Fruit fly (Drosophila melanogaster) whole organism: ENCODE results near the gene Cpsf5.

Source experiments
- CG8478 ChIP-seq: fragments of >200 bp; optimal IDR thresholded peaks from 2 replicates; lab custom pipeline; 2018; ENCODE audit warnings: inconsistent platforms
- Dll ChIP-seq: fragments of >200 bp; optimal IDR thresholded peaks from 2 replicates; lab custom pipeline; 2017
- EcR ChIP-seq, 2 experiments: fragments of >200 bp; optimal IDR thresholded peaks; 2 replicates each; lab custom pipeline; 2017; ENCODE audit warnings: missing biosample characterization in 2 of 2, missing genetic modification characterization in 2 of 2, missing genetic modification reagents in 2 of 2
- pan ChIP-seq: fragments of >200 bp; optimal IDR thresholded peaks from 2 replicates; lab custom pipeline; 2017
- psq ChIP-seq: fragments of >200 bp; optimal IDR thresholded peaks from 2 replicates; lab custom pipeline; 2017
- usp ChIP-seq: fragments of >200 bp; optimal IDR thresholded peaks from 2 replicates; lab custom pipeline; 2017; ENCODE audit warnings: missing biosample characterization, missing genetic modification characterization, mixed read lengths

The Cpsf5 gene

DNA sequence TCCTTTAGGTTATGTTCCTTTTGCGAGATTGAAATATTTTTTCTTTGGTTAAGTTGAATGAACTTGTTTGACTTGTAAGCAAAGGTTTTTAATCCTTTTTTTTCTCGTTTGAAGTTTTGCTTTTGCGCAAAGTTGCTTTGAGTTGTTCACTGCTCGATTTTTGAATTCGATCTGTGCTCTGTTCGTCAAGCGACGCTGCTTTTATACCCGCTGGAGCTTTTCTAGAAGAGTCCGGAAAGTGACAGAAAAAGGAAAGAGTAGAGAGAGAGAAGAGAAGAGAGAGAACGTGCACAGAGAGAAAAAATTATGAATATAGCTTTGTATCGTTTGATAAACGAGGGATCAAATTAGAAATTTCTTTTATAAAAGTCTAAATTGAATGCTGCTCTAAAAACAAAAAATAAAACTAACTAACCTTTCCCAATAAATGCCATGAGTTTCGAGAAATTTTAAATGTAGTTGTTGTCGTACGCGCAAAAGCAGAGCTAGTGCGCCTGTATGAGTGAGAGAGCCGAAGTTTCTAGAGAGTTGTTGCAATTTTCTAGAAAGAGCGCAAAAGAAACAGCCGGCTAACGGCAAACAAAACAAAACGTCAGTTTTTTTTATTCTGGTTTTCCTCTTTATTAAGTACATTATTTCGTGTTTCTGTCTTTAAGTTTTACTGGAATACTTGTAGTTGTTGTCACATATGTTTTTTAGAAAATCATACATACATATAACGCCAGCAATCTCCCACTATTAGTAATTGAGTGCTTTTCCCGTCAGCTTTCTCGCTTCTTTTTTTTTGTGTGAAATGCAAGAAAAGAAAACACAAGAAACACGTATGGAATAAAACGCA is 33.4 kb upstream of the Cpsf5 start, which contains the start of gene Hsp26:
TSS of gene Hsp26 (minus strand) at position 230 of the 838 bp plus-strand sequence.
- no peak for TF ChIP-seq psq
- TF ChIP-seq Dll (lab: Kevin White, UChicago): no peak
- peak; percentile 74 to 96 for TF ChIP-seq EcR (GFP tag; optimal IDR thresholded peaks at IDR 0.05; lab: Kevin White, UChicago)
- TF ChIP-seq usp (GFP tag; lab: Kevin White, UChicago): no peak

DNA sequence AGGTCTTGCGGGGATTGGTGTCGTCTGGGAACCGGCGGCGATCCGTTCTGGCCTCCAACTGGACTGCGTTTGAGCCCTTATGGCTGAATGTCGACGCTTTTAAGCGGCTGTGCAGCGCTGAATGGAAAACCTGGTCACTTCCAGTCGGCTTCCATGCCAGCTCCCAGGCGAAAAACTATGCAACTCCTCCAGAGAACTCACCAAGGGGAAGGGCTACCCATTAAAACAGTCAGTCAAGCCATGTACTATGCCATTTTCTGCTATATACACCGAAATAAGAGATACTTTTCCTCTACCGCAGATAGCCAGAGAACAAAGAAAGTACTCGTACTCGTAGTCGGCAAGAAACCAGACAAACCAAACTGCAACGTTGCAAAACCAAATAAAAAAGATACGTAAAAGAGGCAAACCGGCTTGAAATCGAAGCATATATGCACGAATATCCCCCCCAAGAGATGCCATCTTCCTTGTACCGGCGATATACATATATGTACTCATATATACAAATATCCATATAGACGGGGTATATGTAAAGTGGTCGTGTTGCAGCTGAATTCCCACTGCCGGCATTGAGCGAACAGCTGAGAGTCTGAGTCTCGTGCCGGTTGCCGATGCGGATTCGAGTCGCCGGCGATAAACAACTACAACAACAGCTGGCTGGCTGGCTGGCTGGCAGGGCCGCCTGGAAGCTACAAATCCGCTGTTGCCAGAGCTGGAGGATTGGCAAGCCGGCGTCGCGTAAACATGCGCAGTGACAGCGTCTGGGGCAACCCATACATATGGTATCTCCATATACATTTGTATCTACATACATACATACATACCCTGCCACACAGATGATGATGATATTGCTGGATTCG is 31.1 kb upstream of the Cpsf5 start, which contains the start of gene Hsp67Ba:
TSS of gene Hsp67Ba (minus strand) at position 51 of the 860 bp plus-strand sequence.
- peak; percentile 20 for TF ChIP-seq Dll (lab: Kevin White, UChicago)
- no peak for TF ChIP-seq EcR (GFP tag; optimal IDR thresholded peaks at IDR 0.05; lab: Kevin White, UChicago)

DNA sequence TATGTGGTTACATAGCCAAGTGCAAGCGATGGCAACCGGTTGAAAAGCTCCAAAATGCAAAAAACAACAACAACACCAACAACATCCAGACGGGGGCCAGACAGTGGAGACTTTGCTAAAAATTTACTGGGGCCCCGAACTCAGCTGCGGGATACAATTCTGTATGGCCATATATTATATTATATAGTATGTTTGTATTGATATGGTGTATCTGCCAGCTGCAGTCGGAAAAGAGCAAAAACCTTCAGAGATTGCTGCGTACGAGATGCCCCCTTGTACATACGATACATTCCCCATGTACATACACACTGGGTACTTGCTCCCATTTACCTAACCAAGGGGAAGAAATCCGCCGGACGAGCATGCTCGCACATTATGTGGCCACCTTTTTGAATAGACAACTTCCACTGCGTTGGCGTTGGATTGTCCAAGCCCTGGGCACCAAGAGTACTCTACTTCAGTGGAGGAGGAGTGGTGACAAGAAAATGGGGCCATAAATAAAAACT is 30.4 kb upstream of the Cpsf5 start:
- TF ChIP-seq psq (no peak), pan (no peak), Dll (lab: Kevin White, UChicago) (no peak), usp (GFP tag; lab: Kevin White, UChicago) (no peak), EcR (GFP tag; optimal IDR thresholded peaks at IDR 0.05; lab: Kevin White, UChicago) (no peak), CG8478 (lab: Kevin White, UChicago) (no peak)

DNA sequence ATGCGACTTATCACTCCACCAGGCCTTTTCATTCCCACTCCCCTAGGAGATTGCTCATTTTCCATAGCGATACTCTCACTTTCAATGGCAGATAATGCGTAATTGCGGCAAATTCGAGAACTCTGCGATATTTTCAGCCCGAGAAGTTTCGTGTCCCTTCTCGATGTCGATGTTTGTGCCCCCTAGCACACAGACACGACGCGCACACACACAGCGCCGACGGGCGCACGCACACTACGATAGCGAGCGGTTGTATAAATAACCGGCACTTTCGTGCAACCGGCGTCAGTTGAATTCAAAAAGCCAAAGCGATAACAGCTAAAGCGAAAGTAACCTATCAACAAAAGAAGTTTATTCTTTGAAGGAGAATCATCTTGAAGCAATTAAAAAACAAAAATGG is 29.2 kb upstream of the Cpsf5 start, which contains the start of gene Hsp23:
TSS of gene Hsp23 (plus strand) at position 281 of the 400 bp plus-strand sequence.
- TF ChIP-seq EcR (GFP tag; optimal IDR thresholded peaks at IDR 0.05; lab: Kevin White, UChicago) (peak in 1 of 2 experiments; percentile 48), usp (GFP tag; lab: Kevin White, UChicago) (no peak), Dll (lab: Kevin White, UChicago) (peak; percentile 18)

DNA sequence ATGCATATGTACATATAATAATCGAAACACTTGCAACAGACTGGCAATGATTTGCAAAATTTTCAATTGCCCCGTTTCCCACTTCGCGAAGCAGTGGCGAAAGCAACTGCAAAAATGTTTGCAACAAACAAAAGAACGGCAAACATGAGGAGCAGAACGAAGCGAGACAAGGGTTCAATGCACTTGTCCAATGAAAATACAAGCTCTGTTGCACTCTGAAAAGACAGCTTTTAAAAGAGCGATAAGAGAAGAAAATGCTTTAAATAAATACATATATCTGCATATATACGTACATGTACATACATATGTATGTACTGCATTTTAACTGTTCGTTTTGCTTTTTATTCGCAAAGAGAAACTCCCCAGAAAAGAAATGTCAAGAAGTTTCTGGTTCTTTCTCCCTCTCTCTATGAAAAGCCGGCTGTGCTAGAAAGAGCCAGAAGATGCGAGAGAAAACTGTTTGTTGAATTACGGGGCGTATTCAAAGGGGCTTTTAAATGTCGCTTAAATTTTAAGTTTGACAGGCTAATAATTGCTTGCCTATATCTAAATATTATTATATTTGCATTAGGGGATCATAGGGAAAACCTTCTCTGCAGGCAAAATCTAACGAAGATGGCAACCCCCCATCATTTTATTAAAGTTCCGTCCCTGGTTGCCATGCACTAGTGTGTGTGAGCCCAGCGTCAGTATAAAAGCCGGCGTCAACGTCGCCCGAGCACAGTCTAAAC is 27.3 kb upstream of the Cpsf5 start, which contains the start of gene Hsp27:
TSS of gene Hsp27 (plus strand) at position 719 of the 731 bp plus-strand sequence.
- TF ChIP-seq Dll (lab: Kevin White, UChicago): no peak
- no peak for TF ChIP-seq pan
- TF ChIP-seq CG8478 (lab: Kevin White, UChicago): peak; percentile 42
- no peak for TF ChIP-seq psq
- peak in 1 of 2 experiments; percentile 76 for TF ChIP-seq EcR (GFP tag; optimal IDR thresholded peaks at IDR 0.05; lab: Kevin White, UChicago)
- TF ChIP-seq usp (GFP tag; lab: Kevin White, UChicago): no peak

dm6 chr3L:9384445-9385079 is 26.3 kb upstream of the Cpsf5 start:
- peak in 1 of 2 experiments; percentile 17 for TF ChIP-seq EcR (GFP tag; optimal IDR thresholded peaks at IDR 0.05; lab: Kevin White, UChicago)
- TF ChIP-seq psq: no peak

DNA sequence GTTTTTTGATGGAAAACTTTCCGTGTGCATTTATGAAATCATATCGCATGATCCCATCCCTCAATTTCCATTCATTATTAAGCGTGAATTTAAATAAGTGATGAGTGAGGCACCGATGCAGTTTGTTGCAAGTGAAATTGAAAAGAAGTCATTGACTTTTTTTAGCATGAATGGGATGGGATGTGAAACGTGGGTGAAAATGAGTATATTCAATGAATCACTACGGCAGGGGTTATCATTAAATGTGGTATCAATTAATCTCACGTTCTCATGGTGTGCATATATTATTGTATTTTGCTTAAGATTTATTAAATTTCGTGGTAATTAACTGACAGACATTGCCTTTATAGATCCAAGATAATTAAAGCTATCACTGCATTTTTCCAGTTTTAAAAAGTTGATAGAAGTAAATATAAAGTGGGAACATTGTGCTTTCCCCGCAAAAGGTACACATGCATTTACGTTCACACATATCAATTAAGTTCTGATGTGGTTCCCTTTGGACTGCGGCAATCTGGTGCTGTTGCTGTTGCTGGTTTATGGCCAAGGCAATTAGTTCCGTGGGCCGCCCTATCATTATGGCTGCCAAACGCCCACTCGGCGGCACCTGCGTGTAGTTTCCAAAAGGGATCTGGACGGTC is 19.4 kb upstream of the Cpsf5 start:
- TF ChIP-seq psq: no peak
- no peak for TF ChIP-seq pan
- TF ChIP-seq CG8478 (lab: Kevin White, UChicago): no peak
- no peak for TF ChIP-seq usp (GFP tag; lab: Kevin White, UChicago)
- TF ChIP-seq EcR (GFP tag; optimal IDR thresholded peaks at IDR 0.05; lab: Kevin White, UChicago): no peak
- TF ChIP-seq Dll (lab: Kevin White, UChicago): no peak

DNA sequence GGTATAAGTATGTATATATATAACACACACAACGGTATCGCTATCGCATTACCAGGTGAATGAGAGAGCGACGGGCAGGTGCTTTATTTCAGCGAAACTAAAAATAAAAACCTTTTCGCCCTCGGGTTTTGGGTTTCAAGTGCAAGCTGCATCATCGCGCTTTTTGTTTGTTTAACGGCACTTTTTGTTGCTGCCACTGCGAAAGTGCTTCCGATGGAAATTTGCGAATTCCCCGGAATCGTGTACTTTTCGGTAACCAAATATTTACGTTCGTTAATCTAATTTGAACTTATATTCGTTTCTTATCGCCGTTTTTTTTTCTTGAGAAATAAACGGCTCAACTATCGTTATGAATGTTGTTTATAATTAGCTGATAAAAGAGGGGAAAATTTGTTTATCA is 14.8 kb upstream of the Cpsf5 start:
- TF ChIP-seq Dll (lab: Kevin White, UChicago) (no peak), EcR (GFP tag; optimal IDR thresholded peaks at IDR 0.05; lab: Kevin White, UChicago) (no peak), usp (GFP tag; lab: Kevin White, UChicago) (no peak), psq (no peak), pan (no peak), CG8478 (lab: Kevin White, UChicago) (no peak)

- TF ChIP-seq pan (no peak), Dll (lab: Kevin White, UChicago) (no peak), psq (no peak)
These were observed 14.1 kb upstream of the Cpsf5 start for dm6 chr3L:9396704-9397103.

DNA sequence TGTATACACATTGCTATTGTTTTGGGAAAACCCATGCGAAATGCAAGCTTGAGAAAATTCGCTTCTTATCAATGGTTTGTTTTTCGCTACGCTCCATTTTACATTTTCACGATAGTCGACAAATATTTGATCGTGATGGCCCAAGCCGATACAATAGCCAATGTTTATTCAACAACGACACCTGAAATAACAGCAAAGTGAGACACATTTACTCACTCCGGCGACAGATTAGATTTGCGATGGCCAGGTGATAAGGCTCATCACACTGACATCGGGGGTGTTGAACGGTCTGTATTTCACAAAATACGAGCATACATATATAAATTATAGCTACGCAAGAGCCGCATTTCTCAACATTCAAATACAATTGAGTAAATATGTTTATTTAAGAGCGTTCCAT is 13.7 kb upstream of the Cpsf5 start:
- TF ChIP-seq usp (GFP tag; lab: Kevin White, UChicago): no peak

DNA sequence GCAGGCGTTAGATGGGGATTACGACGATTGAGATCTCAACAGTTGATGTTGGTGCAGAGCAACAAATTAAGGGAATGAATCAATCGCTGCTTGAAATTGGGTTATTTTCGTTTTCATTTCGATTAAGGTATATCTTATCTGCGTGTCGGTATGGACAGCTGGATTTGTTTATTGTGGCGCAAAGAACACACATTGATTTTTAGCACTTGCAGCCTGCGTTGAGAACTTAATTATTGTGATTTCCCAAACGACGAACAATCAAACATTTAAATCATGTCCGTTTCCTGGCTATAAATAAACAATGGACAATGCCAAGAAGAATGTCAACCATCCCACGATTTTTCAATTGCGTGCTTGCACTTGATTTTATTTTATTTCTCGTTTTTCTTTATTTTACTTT is 12.8 kb upstream of the Cpsf5 start:
- TF ChIP-seq usp (GFP tag; lab: Kevin White, UChicago) (no peak), psq (no peak), CG8478 (lab: Kevin White, UChicago) (no peak), pan (no peak), EcR (GFP tag; optimal IDR thresholded peaks at IDR 0.05; lab: Kevin White, UChicago) (no peak), Dll (lab: Kevin White, UChicago) (no peak)
